Worm (Caenorhabditis elegans): Measurements from ENCODE around the gene C14A6.5.

The C14A6.5 gene

DNA sequence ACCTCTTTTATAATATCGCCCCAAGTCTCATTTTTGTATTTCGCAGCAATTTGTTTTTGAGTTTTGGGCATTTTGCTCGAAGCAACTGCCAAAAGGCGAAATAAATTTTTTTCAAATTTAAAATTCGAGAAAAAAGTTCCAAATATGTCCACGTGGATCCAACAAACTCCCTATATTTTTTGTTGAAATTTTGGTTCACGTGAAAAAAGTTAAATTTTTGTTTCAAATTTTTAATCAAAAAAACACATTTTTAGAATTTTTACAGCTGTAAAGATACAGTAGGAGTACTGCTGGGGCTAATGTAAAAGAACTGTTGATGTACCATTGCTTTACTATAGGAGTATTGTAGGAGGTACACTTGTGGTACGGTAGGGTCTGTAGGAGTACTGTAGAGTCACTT is 2.5 kb upstream of the C14A6.5 start, which contains the start of gene C14A6.6:
Gene C14A6.6 (minus strand): TSS at position 101 of the 400 bp plus-strand sequence.
- TF ChIP-seq ceh-100 (GFP tag; IDR thresholded peaks at IDR 0.05) = no peak
- TF ChIP-seq rpc-1 (optimal IDR thresholded peaks at IDR 0.05) = no peak
- no peak for TF ChIP-seq rpc-1 (tag; optimal IDR thresholded peaks at IDR 0.05)

DNA sequence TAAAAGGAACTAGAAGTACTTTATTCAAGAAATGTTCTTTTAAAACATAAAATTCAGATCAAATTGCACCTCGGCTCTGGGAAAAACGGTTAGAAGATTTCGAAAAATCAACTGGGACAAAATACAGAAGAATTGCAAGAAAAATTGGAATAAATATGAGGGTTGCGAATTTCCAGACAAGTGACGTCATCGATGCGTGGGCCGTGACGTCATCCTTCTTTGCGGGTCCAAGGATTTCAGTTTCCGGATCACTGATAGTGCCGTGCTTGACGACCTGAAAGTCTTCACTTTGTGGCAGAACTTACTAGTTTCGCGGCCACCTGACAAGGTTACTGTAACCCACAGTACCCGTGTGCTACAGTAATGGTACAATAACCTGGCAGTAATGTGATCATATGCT is 1.2 kb downstream of the C14A6.5 start:
- TF ChIP-seq hsf-1 (GFP tag; IDR thresholded peaks at IDR 0.05) = no peak
- TF ChIP-seq mcd-1 (GFP tag; IDR thresholded peaks at IDR 0.05) = no peak

DNA sequence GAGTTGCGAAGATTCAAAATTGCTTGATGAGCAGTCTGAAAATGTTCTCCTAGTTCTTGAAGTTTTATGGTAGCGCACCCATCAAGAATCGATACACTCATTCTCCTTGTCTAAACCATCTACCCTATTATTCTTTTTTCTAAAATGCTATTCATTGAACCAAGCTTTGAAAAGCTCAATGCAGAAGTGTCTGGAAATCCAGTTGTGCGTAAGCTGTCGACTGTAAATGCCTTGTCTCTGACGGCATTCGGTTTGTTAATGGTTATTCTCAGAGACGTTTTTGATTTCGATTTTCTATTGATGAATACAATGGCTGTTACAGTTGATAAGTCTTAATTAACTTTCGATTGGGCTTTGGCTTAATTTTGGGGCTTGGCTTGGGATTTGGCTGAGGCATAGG is 2.1 kb downstream of the C14A6.5 start, which contains the start of gene C14A6.12:
Gene C14A6.12 (minus strand): TSS at position 101 of the 400 bp plus-strand sequence.
- TF ChIP-seq lin-35 (GFP tag; optimal IDR thresholded peaks at IDR 0.05) (no peak), sea-2 (GFP tag; IDR thresholded peaks at IDR 0.05) (no peak), ets-4 (GFP tag; optimal IDR thresholded peaks at IDR 0.05) (no peak), nfya-2 (GFP tag; IDR thresholded peaks at IDR 0.05) (no peak), F33H1.4 (GFP tag; IDR thresholded peaks at IDR 0.05) (no peak), madf-6 (GFP tag; IDR thresholded peaks at IDR 0.05) (no peak), F55B11.4 (tag; optimal IDR thresholded peaks at IDR 0.05; ENCODE audit: borderline replicate concordance, insufficient read depth) (no peak)

DNA sequence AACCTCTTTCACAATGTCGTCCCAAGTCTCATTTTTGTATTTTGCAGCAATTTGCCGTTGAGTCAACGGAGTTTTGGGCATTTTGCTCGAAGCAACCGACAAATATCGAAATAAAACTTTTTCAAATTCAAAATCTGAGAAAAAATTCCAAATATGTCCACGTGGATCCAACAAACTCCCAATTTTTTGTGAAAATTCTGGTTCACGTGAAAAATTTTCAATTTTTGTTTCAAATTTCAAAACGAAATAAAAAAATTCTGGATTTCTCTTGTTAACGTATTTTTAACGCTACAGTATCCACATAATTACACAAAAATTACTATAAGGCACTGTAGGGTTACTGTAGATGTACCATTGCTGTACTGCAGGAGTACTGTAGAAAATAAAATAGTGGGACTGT is 3.4 kb downstream of the C14A6.5 start, which contains the start of gene C14A6.13:
Gene C14A6.13 (minus strand): TSS at position 101 of the 400 bp plus-strand sequence.
- no peak for TF ChIP-seq B0261.1 (tag; optimal IDR thresholded peaks at IDR 0.05)
- no peak for TF ChIP-seq rec-8 (tag; optimal IDR thresholded peaks at IDR 0.05)

DNA sequence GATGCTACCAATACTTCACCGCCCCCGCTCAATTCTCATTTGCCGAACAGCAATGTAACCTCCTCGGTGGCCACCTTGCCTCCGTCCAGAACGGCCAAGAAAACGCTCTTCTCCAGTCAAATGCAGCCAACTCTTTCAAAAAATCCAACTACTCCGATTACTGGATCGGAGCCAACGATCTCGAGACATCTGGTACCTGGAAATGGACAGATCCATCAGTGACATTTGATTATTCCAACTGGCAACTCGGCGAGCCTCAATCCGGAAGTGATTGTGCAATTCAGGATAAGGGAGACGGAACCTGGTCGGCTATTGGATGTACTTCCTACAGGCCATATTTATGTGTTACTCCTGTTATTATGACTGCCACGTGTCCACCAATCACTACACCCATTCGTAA is 6.5 kb downstream of the C14A6.5 start:
- TF ChIP-seq F22D6.2 (tag; optimal IDR thresholded peaks at IDR 0.05) (no peak), cebp-1 (GFP tag; IDR thresholded peaks at IDR 0.05) (no peak), cebp-1 (tag; optimal IDR thresholded peaks at IDR 0.05) (no peak), ekl-4 (GFP tag; IDR thresholded peaks at IDR 0.05) (no peak), B0035.1 (tag; optimal IDR thresholded peaks at IDR 0.05) (no peak), egl-44 (GFP tag; IDR thresholded peaks at IDR 0.05) (no peak), ccch-3 (GFP tag; optimal IDR thresholded peaks at IDR 0.05) (no peak), tlf-1 (GFP tag; optimal IDR thresholded peaks at IDR 0.05) (no peak), rpc-1 (optimal IDR thresholded peaks at IDR 0.05) (no peak), rpc-1 (tag; optimal IDR thresholded peaks at IDR 0.05) (no peak), mel-28 (tag; optimal IDR thresholded peaks at IDR 0.05; ENCODE audit: borderline replicate concordance) (no peak), nhr-179 (tag; optimal IDR thresholded peaks at IDR 0.05) (no peak), efl-1 (GFP tag; optimal IDR thresholded peaks at IDR 0.05) (no peak), rec-8 (tag; optimal IDR thresholded peaks at IDR 0.05) (no peak), F23B12.7 (tag; optimal IDR thresholded peaks at IDR 0.05; ENCODE audit: insufficient read depth) (no peak), lsl-1 (GFP tag; optimal IDR thresholded peaks at IDR 0.05) (no peak)

DNA sequence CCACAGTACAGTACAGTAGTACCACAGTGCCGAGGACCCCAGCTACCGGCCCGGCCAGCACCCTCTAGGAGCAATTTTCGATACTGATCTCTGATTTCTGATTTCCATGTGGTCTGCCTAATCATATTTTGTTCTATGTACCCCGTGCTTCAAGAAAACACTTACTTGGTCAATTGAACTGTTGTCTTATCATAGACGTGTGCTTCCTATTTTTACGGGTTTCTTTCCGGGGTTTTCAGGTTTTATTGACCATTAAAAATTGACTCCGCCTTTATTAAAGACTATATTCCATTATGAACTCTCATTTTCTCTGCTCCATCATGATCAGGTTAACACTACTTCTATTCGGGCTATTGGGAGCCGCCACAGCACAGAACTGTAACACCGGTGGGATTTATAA is 7.0 kb downstream of the C14A6.5 start, which contains the start of gene clec-48:
Gene clec-48 (plus strand): TSS at position 320 of the 400 bp plus-strand sequence.
- TF ChIP-seq nhr-80 (tag; optimal IDR thresholded peaks at IDR 0.05) = peak; percentile 9
- TF ChIP-seq snpc-3.4 (tag; optimal IDR thresholded peaks at IDR 0.05) = no peak

DNA sequence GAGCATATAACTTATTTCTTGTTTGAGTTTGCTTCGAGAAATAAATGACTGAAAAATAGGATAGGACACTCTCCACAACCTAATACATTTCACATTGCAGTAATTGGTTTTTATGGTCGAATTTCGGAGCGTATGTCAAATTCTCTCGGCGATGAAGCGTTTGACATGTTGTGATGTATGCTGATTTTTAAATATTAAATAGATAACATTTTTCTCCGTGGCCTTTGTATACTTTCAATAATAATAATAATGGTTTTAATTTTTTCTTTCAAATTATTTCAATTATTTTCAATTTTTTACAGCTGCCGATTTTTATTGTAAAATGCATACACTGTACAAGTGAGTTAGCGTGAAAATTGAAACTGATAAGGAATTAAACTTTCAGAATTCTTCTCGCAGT is 18.6 kb downstream of the C14A6.5 start, which contains the start of gene C14A6.3:
Gene C14A6.3 (plus strand): TSS at position 301 of the 400 bp plus-strand sequence.
- TF ChIP-seq D2030.7 (GFP tag; IDR thresholded peaks at IDR 0.05) = no peak
